Worm (Caenorhabditis elegans): ENCODE measurements around the gene lad-2.

ce11 chrIV:3012374-3013142, 34.3 kb upstream of the lad-2 start, which contains the start of the genes Y54G2A.28 and vrp-1:
- TF ChIP-seq nhr-11 (tag; optimal IDR thresholded peaks at IDR 0.05), result no peak
- no peak for TF ChIP-seq ztf-11 (tag; optimal IDR thresholded peaks at IDR 0.05)
- no peak for TF ChIP-seq ama-1 (optimal IDR thresholded peaks at IDR 0.05)
- peak; percentile 97 for TF ChIP-seq elt-2 (tag; optimal IDR thresholded peaks at IDR 0.05)
- TF ChIP-seq unc-62 (GFP tag; optimal IDR thresholded peaks at IDR 0.05), result no peak
- no peak for TF ChIP-seq nhr-237 (tag; optimal IDR thresholded peaks at IDR 0.05)
- TF ChIP-seq nhr-12 (tag; optimal IDR thresholded peaks at IDR 0.05), result no peak
- TF ChIP-seq pqm-1 (tag; optimal IDR thresholded peaks at IDR 0.05), result peak; percentile 55
- TF ChIP-seq lin-39 (tag; optimal IDR thresholded peaks at IDR 0.05), result no peak
- TF ChIP-seq ceh-82 (tag; optimal IDR thresholded peaks at IDR 0.05), result no peak
- TF ChIP-seq jun-1 (tag; optimal IDR thresholded peaks at IDR 0.05), result no peak

Data from whole organism, L3 larva.